Fruit fly (Drosophila melanogaster) S2 (cell line): Measurements from ENCODE around the gene sni.
A peak's percentile ranks its signal among the peaks of the same experiment; 100 is the strongest.

ENCODE experiments used
- CG8478 ChIP-seq: fragments of >200 bp; optimal IDR thresholded peaks from 2 replicates; lab custom pipeline; 2018
- CTCF ChIP-seq, 2 experiments: fragments of >200 bp; optimal IDR thresholded peaks; 2 replicates each; lab custom pipeline; 2018

The sni gene

dm6 chrX:8207054-8207453 is 36.8 kb downstream of the sni start:
- TF ChIP-seq CG8478 (lab: Kevin White, UChicago) = no peak
- no peak for TF ChIP-seq CTCF (optimal IDR thresholded peaks at IDR 0.05; lab: Kevin White, UChicago)

dm6 chrX:8206561-8206960 is 37.3 kb downstream of the sni start:
- TF ChIP-seq CTCF (optimal IDR thresholded peaks at IDR 0.05; lab: Kevin White, UChicago) = no peak
- no peak for TF ChIP-seq CG8478 (lab: Kevin White, UChicago)

dm6 chrX:8205625-8206252 is 38.1 kb downstream of the sni start:
- TF ChIP-seq CTCF (optimal IDR thresholded peaks at IDR 0.05; lab: Kevin White, UChicago) (no peak), CG8478 (lab: Kevin White, UChicago) (no peak)

dm6 chrX:8202724-8203362 is 41.0 kb downstream of the sni start:
- TF ChIP-seq CTCF (optimal IDR thresholded peaks at IDR 0.05; lab: Kevin White, UChicago) = no peak
- TF ChIP-seq CG8478 (lab: Kevin White, UChicago) = no peak

- TF ChIP-seq CTCF (optimal IDR thresholded peaks at IDR 0.05; lab: Kevin White, UChicago) (no peak), CG8478 (lab: Kevin White, UChicago) (no peak)
These were observed 44.8 kb downstream of the sni start for dm6 chrX:8198935-8199580.

- TF ChIP-seq CG8478 (lab: Kevin White, UChicago) = no peak
- no peak for TF ChIP-seq CTCF (optimal IDR thresholded peaks at IDR 0.05; lab: Kevin White, UChicago)
These were observed 47.1 kb downstream of the sni start for dm6 chrX:8196598-8197228.

- no peak for TF ChIP-seq CG8478 (lab: Kevin White, UChicago)
- no peak for TF ChIP-seq CTCF (optimal IDR thresholded peaks at IDR 0.05; lab: Kevin White, UChicago)
These were observed 47.7 kb downstream of the sni start for dm6 chrX:8196157-8196526.

dm6 chrX:8195449-8196156 is 48.2 kb downstream of the sni start:
- TF ChIP-seq CTCF (optimal IDR thresholded peaks at IDR 0.05; lab: Kevin White, UChicago) = no peak

dm6 chrX:8194559-8194958 is 49.3 kb downstream of the sni start:
- TF ChIP-seq CTCF (optimal IDR thresholded peaks at IDR 0.05; lab: Kevin White, UChicago) (no peak), CG8478 (lab: Kevin White, UChicago) (no peak)

- TF ChIP-seq CG8478 (lab: Kevin White, UChicago) (no peak), CTCF (optimal IDR thresholded peaks at IDR 0.05; lab: Kevin White, UChicago) (no peak)
These were observed 50.7 kb downstream of the sni start for dm6 chrX:8193017-8193556.

dm6 chrX:8192191-8192590 is 51.6 kb downstream of the sni start:
- TF ChIP-seq CTCF (optimal IDR thresholded peaks at IDR 0.05; lab: Kevin White, UChicago) = peak in 1 of 2 experiments; percentile 12
- no peak for TF ChIP-seq CG8478 (lab: Kevin White, UChicago)
